Worm (Caenorhabditis elegans) whole organism, L4/young adult: ENCODE measurements around the gene skr-5.

Source experiments
- W03F9.2 ChIP-seq: fragments of 150-350 bp; optimal IDR thresholded peaks from 2 replicates; lab custom pipeline; 2014; ENCODE audit warnings: missing biosample characterization, missing genetic modification characterization
- dao-5 ChIP-seq: sonication (generic microtip); optimal IDR thresholded peaks from 2 replicates; lab custom pipeline; 2016; ENCODE audit warnings: missing genotype, missing genetic modification characterization, moderate library complexity, missing compliant biosample characterization
- him-1 ChIP-seq: sonication (generic microtip); optimal IDR thresholded peaks from 2 replicates; lab custom pipeline; 2016; ENCODE audit warnings: missing genotype, missing genetic modification reagents, missing genetic modification characterization, missing compliant biosample characterization

DNA sequence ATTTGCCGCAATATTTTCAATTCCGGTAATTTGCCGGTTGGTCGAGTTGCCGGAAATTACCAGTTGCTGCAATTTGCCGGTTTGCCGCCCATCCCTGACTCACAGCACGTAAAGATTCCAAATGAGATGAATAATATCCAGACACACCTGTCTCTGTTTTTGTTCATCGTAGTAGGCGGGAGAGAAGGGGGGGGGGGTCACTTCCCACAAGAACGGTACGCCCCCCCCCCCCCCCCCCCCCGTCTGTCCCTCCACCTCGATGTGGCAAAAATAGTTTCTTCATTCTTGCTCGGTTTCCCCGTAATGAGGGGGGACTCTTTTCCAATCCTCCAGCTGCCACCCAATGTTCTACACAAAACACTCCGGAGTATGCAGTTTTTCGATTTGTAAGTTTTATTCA is 29.4 kb downstream of the skr-5 start, which contains the start of gene fbxb-7:
- TF ChIP-seq him-1 (tag; lab: Kevin White, UChicago) = no peak
- no peak for TF ChIP-seq dao-5
- no peak for TF ChIP-seq W03F9.2 (tag; lab: Kevin White, UChicago)
